Worm (Caenorhabditis elegans) whole organism, L2 larva: Measurements from ENCODE around the gene C53B4.3.

ENCODE experiments used
- C34F6.9 ChIP-seq: fragments of 150-350 bp; optimal IDR thresholded peaks from 2 replicates; lab custom pipeline; 2014; ENCODE audit warnings: missing biosample characterization, missing genetic modification characterization
- F13H6.1 ChIP-seq: sonication (generic microtip); optimal IDR thresholded peaks from 2 replicates; lab custom pipeline; 2016; ENCODE audit warnings: missing genetic modification characterization, missing compliant biosample characterization
- ZK546.5 ChIP-seq: sonication (generic microtip); optimal IDR thresholded peaks from 2 replicates; lab custom pipeline; 2017; ENCODE audit warnings: missing biosample characterization, missing genetic modification characterization
- alr-1 ChIP-seq: fragments of 150-350 bp; optimal IDR thresholded peaks from 2 replicates; lab custom pipeline; 2014; ENCODE audit warnings: missing biosample characterization, missing genetic modification characterization
- ama-1 ChIP-seq: fragments of 150-350 bp; optimal IDR thresholded peaks from 2 replicates; lab custom pipeline; 2018; ENCODE audit warnings: inconsistent platforms
- blmp-1 ChIP-seq: sonication (generic microtip); optimal IDR thresholded peaks from 2 replicates; lab custom pipeline; 2017; ENCODE audit warnings: missing genetic modification characterization, mild to moderate bottlenecking, missing compliant biosample characterization, antibody characterized with exemption, moderate library complexity; ENCODE audit not compliant: insufficient read depth
- ceh-16 ChIP-seq: fragments of 150-350 bp; optimal IDR thresholded peaks from 2 replicates; lab custom pipeline; 2014; ENCODE audit warnings: missing biosample characterization, missing genetic modification characterization
- ceh-82 ChIP-seq: fragments of 150-350 bp; optimal IDR thresholded peaks from 2 replicates; lab custom pipeline; 2014; ENCODE audit warnings: missing biosample characterization, missing genetic modification characterization
- crh-2 ChIP-seq: sonication (generic microtip); optimal IDR thresholded peaks from 2 replicates; lab custom pipeline; 2017; ENCODE audit warnings: missing biosample characterization, missing genetic modification characterization
- dmd-4 ChIP-seq: sonication (generic microtip); optimal IDR thresholded peaks from 2 replicates; lab custom pipeline; 2017; ENCODE audit warnings: missing biosample characterization, missing genetic modification characterization
- elt-1 ChIP-seq: fragments of 150-350 bp; optimal IDR thresholded peaks from 2 replicates; lab custom pipeline; 2014; ENCODE audit warnings: missing biosample characterization, missing genetic modification characterization
- fos-1 ChIP-seq: fragments of 150-350 bp; optimal IDR thresholded peaks from 2 replicates; lab custom pipeline; 2014; ENCODE audit warnings: missing biosample characterization, missing genetic modification characterization
- gmeb-1 ChIP-seq: fragments of 150-350 bp; optimal IDR thresholded peaks from 2 replicates; lab custom pipeline; 2014; ENCODE audit warnings: missing biosample characterization, missing genetic modification characterization
- lin-11 ChIP-seq: fragments of 150-350 bp; sonication (generic microtip); optimal IDR thresholded peaks from 2 replicates; lab custom pipeline; 2014; ENCODE audit warnings: missing biosample characterization, missing genetic modification characterization, inconsistent platforms, mixed read lengths
- lin-13 ChIP-seq: fragments of 150-350 bp; optimal IDR thresholded peaks from 2 replicates; lab custom pipeline; 2014; ENCODE audit warnings: missing biosample characterization, missing genetic modification reagents, missing genetic modification characterization
- mab-5 ChIP-seq: fragments of 150-350 bp; optimal IDR thresholded peaks from 2 replicates; lab custom pipeline; 2014; ENCODE audit warnings: missing biosample characterization, missing genetic modification characterization
- mbf-1 ChIP-seq: sonication (generic microtip); optimal IDR thresholded peaks from 2 replicates; lab custom pipeline; 2017; ENCODE audit warnings: missing biosample characterization, missing genetic modification characterization
- mdl-1 ChIP-seq, 2 experiments: fragments of 150-350 bp in 1 of 2; sonication (generic microtip) in 1 of 2; optimal IDR thresholded peaks; 2 replicates each; lab custom pipeline; 2017; ENCODE audit warnings: missing biosample characterization in 2 of 2, missing genetic modification characterization in 2 of 2
- nhr-10 ChIP-seq: sonication (generic microtip); optimal IDR thresholded peaks from 2 replicates; lab custom pipeline; 2017; ENCODE audit warnings: missing biosample characterization, missing genetic modification characterization
- nhr-21 ChIP-seq: fragments of 150-350 bp; optimal IDR thresholded peaks from 2 replicates; lab custom pipeline; 2014; ENCODE audit warnings: missing biosample characterization, missing genetic modification characterization
- nhr-23 ChIP-seq: fragments of 150-350 bp; optimal IDR thresholded peaks from 2 replicates; lab custom pipeline; 2014; ENCODE audit warnings: missing biosample characterization, missing genetic modification reagents, missing genetic modification characterization
- nhr-237 ChIP-seq: fragments of 150-350 bp; optimal IDR thresholded peaks from 2 replicates; lab custom pipeline; 2014; ENCODE audit warnings: missing biosample characterization, missing genetic modification characterization
- nhr-25 ChIP-seq: fragments of 150-350 bp; sonication (generic microtip); optimal IDR thresholded peaks from 3 replicates; lab custom pipeline; 2014; ENCODE audit warnings: missing biosample characterization, missing genetic modification characterization
- nhr-77 ChIP-seq: fragments of 150-350 bp; optimal IDR thresholded peaks from 2 replicates; lab custom pipeline; 2014; ENCODE audit warnings: missing biosample characterization, missing genetic modification characterization
- peb-1 ChIP-seq: fragments of 150-350 bp; optimal IDR thresholded peaks from 2 replicates; lab custom pipeline; 2014; ENCODE audit warnings: missing biosample characterization, missing genetic modification characterization
- sma-9 ChIP-seq, 2 experiments: fragments of 150-350 bp in 1 of 2; sonication (generic microtip) in 1 of 2; optimal IDR thresholded peaks; 2 replicates each; lab custom pipeline; 2014 to 2016; ENCODE audit warnings: missing genetic modification characterization in 2 of 2, mild to moderate bottlenecking in 1 of 2, missing biosample characterization in 1 of 2, missing compliant biosample characterization in 1 of 2, missing genetic modification reagents in 1 of 2, moderate library complexity in 1 of 2
- snpc-4 ChIP-seq: fragments of 150-350 bp; optimal IDR thresholded peaks from 2 replicates; lab custom pipeline; 2014; ENCODE audit warnings: missing biosample characterization, missing genetic modification characterization
- unc-55 ChIP-seq: fragments of 150-350 bp; sonication (generic microtip); optimal IDR thresholded peaks from 3 replicates; lab custom pipeline; 2014; ENCODE audit warnings: missing biosample characterization, missing genetic modification reagents, missing genetic modification characterization
- unc-62 ChIP-seq: fragments of 150-350 bp; optimal IDR thresholded peaks from 2 replicates; lab custom pipeline; 2014; ENCODE audit warnings: missing biosample characterization, missing genetic modification reagents, missing genetic modification characterization
- ztf-1 ChIP-seq: fragments of 200-800 bp; sonication (Bioruptor generic); conservative IDR thresholded peaks from 2 replicates; pipeline ENCODE4 v1.3.6; 2022; ENCODE audit warnings: missing genetic modification characterization, missing compliant biosample characterization
- ztf-11 ChIP-seq: sonication (generic microtip); optimal IDR thresholded peaks from 2 replicates; lab custom pipeline; 2017; ENCODE audit warnings: missing biosample characterization, missing genetic modification characterization
- ztf-4 ChIP-seq: fragments of 150-350 bp; optimal IDR thresholded peaks from 2 replicates; lab custom pipeline; 2014; ENCODE audit warnings: missing biosample characterization, missing genetic modification characterization

C53B4.3 gene

DNA sequence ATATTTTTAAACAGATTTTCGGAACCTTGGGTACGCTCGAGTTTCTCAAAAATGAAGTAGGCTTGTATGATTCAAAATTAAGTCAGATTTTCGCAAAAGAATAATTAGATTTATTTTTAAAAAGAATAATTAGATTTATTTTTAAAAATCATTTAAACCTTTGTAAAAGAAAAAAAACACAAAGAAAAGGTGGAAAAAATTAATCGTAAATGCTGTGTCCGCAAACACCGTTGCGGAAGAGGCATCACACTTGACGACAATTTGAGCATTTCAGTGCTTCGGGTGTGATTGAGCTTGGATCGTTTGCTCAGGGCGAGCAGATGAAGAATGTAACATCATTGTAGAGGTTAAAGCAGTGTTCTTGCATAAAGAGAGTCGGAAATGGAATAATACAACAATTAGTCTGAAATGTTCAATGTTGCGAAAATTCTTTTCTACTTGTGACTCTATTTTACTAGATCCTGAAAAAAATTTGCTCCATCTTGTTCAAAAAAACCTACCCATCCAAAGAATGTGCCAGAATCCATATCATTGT is 47.8 kb upstream of the C53B4.3 start:
- TF ChIP-seq C34F6.9 (tag; lab: Kevin White, UChicago) (peak; percentile 34), mab-5 (tag; lab: Kevin White, UChicago) (no peak)
- TF ChIP-seq, all 48 proteins: peak for 1

DNA sequence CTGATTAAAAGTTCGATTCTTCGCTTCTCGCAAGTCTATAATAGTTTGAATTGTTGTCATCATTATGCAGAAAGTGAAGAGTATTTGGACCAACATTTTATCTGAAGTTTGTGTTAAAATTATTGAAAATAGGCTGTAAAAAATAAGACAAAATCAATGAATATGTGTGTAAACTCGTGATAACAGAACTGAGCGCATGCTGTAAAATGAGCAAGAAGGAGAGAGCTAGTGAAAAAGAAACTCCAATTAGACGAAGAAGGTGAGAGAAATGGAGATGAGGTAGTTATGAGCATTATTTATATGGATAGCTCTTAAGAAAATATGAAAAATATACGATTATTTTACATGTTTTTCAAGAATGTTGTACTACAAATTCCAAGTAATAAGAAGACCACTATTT is 47.3 kb upstream of the C53B4.3 start, which contains the start of gene C53D6.4:
Gene C53D6.4 (minus strand): TSS at position 101 of the 400 bp plus-strand sequence.
- TF ChIP-seq nhr-23 (no peak), ama-1 (lab: Kevin White, UChicago) (no peak), fos-1 (tag; lab: Kevin White, UChicago) (no peak), ceh-16 (tag; lab: Kevin White, UChicago) (no peak), ZK546.5 (tag; lab: Kevin White, UChicago) (no peak), peb-1 (tag; lab: Kevin White, UChicago) (no peak), lin-11 (tag; lab: Kevin White, UChicago) (no peak), nhr-237 (no peak), alr-1 (tag; lab: Kevin White, UChicago) (no peak), lin-13 (GFP tag; lab: Kevin White, UChicago) (no peak)

DNA sequence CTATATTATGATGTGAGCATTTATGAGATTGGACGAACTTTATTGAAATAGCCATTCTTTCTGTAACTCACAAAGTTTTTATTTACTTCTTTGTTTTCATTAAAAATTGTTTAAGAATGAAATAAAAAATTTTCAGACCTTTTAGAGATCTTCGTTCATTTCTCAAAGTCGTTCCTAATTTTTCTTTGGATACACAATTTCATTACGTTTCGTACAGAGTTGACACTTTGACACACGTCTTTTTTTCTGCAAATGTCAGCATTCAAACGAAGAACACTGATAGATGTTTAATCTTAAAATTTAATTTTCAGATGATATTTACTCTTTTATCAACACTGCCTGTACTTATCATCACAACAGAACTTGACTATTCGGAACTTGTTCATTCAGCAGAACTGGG is 43.0 kb upstream of the C53B4.3 start, which contains the start of gene acc-2:
Gene acc-2 (plus strand): TSS at position 301 of the 400 bp plus-strand sequence.
- no peak for TF ChIP-seq mab-5 (tag; lab: Kevin White, UChicago)
- TF ChIP-seq elt-1 (tag; lab: Kevin White, UChicago), result no peak
- no peak for TF ChIP-seq lin-11 (tag; lab: Kevin White, UChicago)
- no peak for TF ChIP-seq crh-2 (tag; lab: Kevin White, UChicago)
- no peak for TF ChIP-seq nhr-237

DNA sequence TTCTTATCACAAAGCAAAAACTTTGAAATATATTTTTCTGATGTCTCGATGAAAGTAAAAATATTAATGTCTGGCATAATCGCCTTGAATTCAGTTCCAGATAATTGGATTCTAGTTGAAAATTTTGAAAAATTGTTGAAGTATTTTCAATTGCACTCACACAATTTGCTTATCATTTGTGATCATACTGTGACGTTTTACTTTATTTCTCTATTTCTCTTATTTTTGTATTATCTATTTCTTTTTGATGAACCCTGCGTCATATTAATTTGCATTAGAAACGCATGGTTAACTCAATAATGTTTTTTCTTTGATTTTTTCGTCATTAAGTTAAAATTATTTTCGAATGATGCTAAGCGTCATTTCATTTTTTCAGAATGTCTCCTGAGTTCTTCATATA is 36.7 kb upstream of the C53B4.3 start, which contains the start of gene C53D6.11:
Gene C53D6.11 (plus strand): TSS at position 328 of the 400 bp plus-strand sequence.
- TF ChIP-seq nhr-10 (tag; lab: Kevin White, UChicago) (no peak), snpc-4 (no peak), fos-1 (tag; lab: Kevin White, UChicago) (peak; percentile 71), blmp-1 (tag; lab: Kevin White, UChicago) (no peak), gmeb-1 (tag; lab: Kevin White, UChicago) (no peak), crh-2 (tag; lab: Kevin White, UChicago) (peak; percentile 59)

DNA sequence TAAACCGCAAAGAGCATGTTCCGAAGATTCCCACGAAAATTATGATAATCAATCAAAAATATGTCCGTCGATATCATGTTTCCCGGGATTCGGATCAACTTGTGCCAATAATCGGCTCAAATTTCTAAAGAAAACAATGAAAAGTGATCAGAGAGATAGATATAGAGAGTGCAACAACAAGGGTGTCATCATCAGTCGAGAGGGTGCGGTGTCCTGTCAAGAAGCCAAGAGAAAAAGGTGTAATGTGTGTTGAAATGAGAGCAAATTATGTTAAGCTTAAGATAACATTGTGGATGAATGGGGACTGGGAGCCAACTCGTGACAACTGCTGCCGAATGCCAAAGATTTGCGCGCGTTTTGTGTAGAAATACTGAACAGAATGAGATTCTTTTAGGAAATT is 34.4 kb upstream of the C53B4.3 start:
- no peak for TF ChIP-seq unc-55 (GFP tag; lab: Kevin White, UChicago)
- TF ChIP-seq gmeb-1 (tag; lab: Kevin White, UChicago), result no peak
- TF ChIP-seq sma-9 (GFP tag; optimal IDR thresholded peaks at IDR 0.05; lab: Kevin White, UChicago), result peak; percentile 14
- no peak for TF ChIP-seq sma-9 (tag; optimal IDR thresholded peaks at IDR 0.05; lab: Kevin White, UChicago)
- no peak for TF ChIP-seq C34F6.9 (tag; lab: Kevin White, UChicago)
- TF ChIP-seq ztf-1 (GFP tag; lab: Robert Waterston, UW), result no peak
- TF ChIP-seq nhr-77 (tag; lab: Kevin White, UChicago), result no peak
- peak; percentile 8 for TF ChIP-seq F13H6.1 (tag; lab: Kevin White, UChicago)
- no peak for TF ChIP-seq crh-2 (tag; lab: Kevin White, UChicago)
- TF ChIP-seq ama-1 (lab: Kevin White, UChicago), result no peak
- TF ChIP-seq, all 48 proteins: peak for 2

DNA sequence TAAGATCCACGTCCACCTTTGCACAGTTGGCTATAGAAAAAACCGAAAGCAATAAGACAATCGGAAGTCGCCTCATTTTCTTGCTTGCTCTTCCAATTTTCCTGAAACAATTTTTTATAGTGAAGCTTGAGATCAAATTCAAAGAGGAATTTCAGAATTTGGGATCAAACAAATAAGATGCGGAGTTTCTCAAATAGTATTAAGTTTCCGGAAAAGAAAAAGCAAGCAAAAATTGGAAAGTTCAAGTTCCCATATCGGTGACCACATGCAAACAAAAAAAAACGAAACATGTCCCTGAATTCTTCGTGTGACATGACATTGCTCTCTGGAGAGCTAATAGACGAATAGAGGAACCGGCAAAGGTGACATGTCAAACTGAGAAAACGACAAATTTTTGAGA is 31.8 kb upstream of the C53B4.3 start, which contains the start of gene unc-129:
Gene unc-129 (minus strand): TSS at position 101 of the 400 bp plus-strand sequence.
- no peak for TF ChIP-seq mab-5 (tag; lab: Kevin White, UChicago)
- no peak for TF ChIP-seq nhr-10 (tag; lab: Kevin White, UChicago)
- no peak for TF ChIP-seq ztf-1 (GFP tag; lab: Robert Waterston, UW)
- TF ChIP-seq peb-1 (tag; lab: Kevin White, UChicago), result no peak

DNA sequence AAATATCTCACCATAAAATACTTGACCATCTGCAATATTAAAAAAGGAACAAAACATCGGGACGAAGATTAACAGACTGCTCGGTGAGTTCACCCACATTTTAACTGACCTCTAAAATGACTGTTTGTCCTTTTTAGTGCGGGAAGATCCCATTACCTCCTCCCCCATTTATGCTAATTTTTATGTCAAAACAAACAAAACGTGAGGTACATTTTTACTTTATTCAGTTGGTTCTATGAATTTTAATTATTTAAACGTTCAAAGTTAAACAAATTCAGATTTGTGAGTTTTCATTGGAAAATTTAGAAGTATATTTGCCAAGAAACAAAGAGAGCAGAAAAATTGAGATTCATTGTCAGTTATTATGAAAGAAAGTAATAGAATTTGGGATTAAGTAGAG is 29.1 kb upstream of the C53B4.3 start, which contains the start of gene C53D6.8:
Gene C53D6.8 (minus strand): TSS at position 101 of the 400 bp plus-strand sequence.
- TF ChIP-seq nhr-25 (tag; lab: Kevin White, UChicago) (no peak), nhr-21 (tag; lab: Kevin White, UChicago) (no peak), mab-5 (tag; lab: Kevin White, UChicago) (no peak), blmp-1 (tag; lab: Kevin White, UChicago) (no peak), ztf-11 (tag; lab: Kevin White, UChicago) (no peak), mbf-1 (no peak), dmd-4 (no peak), ztf-1 (GFP tag; lab: Robert Waterston, UW) (no peak), ztf-4 (tag; lab: Kevin White, UChicago) (no peak), ceh-82 (tag; lab: Kevin White, UChicago) (no peak), elt-1 (tag; lab: Kevin White, UChicago) (no peak), mdl-1 (tag; optimal IDR thresholded peaks at IDR 0.05; lab: Kevin White, UChicago) (no peak), ceh-16 (tag; lab: Kevin White, UChicago) (no peak), unc-62 (GFP tag; lab: Kevin White, UChicago) (no peak), peb-1 (tag; lab: Kevin White, UChicago) (no peak)
